Worm (Caenorhabditis elegans) whole organism, midembryonic: Measurements from ENCODE around the gene idpp-16.

Experiments used
- T22C8.4 ChIP-seq: fragments of 200-800 bp; sonication (Bioruptor generic); IDR thresholded peaks from 2 replicates; pipeline ENCODE4 v1.3.6; 2022; ENCODE audit warnings: missing genetic modification characterization, missing compliant biosample characterization
- cog-1 ChIP-seq: sonication (generic microtip); optimal IDR thresholded peaks from 2 replicates; lab custom pipeline; 2016; ENCODE audit warnings: missing genetic modification characterization, missing compliant biosample characterization
- flt-1 ChIP-seq: fragments of 200-800 bp; sonication (Bioruptor generic); IDR thresholded peaks from 2 replicates; pipeline ENCODE4 v1.3.6; 2022; ENCODE audit warnings: missing genetic modification characterization, missing compliant biosample characterization
- klf-2 ChIP-seq: fragments of 200-800 bp; sonication (Bioruptor generic); conservative IDR thresholded peaks from 2 replicates; pipeline ENCODE4 v1.3.6; 2022; ENCODE audit warnings: missing genetic modification reagents, missing genetic modification characterization, missing compliant biosample characterization

The idpp-16 gene

ce11 chrV:11562643-11563042, 43.7 kb downstream of the idpp-16 start, which contains the start of gene srx-86:
TSS of gene srx-86 (plus strand) at chrV:11562943.
- TF ChIP-seq klf-2 (GFP tag; lab: Robert Waterston, UW) = no peak
- TF ChIP-seq T22C8.4 (GFP tag; lab: Robert Waterston, UW) = no peak
- TF ChIP-seq cog-1 = no peak
- TF ChIP-seq flt-1 (GFP tag; lab: Robert Waterston, UW) = no peak
